Fruit fly (Drosophila melanogaster): ENCODE results near the gene Sema1a.

The Sema1a gene

dm6 chr2L:8699895-8700314, 158.0 kb downstream of the Sema1a start (continued):
- TF ChIP-seq cg (GFP tag; optimal IDR thresholded peaks at IDR 0.05) (peak; percentile 43), CG11723 (GFP tag; optimal IDR thresholded peaks at IDR 0.05) (peak; percentile 26), fd102C (GFP tag; optimal IDR thresholded peaks at IDR 0.05) (no peak), CG10209 (GFP tag; optimal IDR thresholded peaks at IDR 0.05) (peak; percentile 58), CG13894 (tag; optimal IDR thresholded peaks at IDR 0.05) (peak; percentile 91), wdn (GFP tag; IDR thresholded peaks at IDR 0.05) (no peak), CG9215 (GFP tag; IDR thresholded peaks at IDR 0.05) (no peak), Ada2b (GFP tag; IDR thresholded peaks at IDR 0.05) (no peak), CG11504 (tag; optimal IDR thresholded peaks at IDR 0.05) (peak; percentile 47), CG4617 (GFP tag; optimal IDR thresholded peaks at IDR 0.05; ENCODE audit: borderline replicate concordance) (no peak), Dll (GFP tag; IDR thresholded peaks at IDR 0.05; ENCODE audit: partially characterized antibody) (no peak), Chrac-16 (GFP tag; optimal IDR thresholded peaks at IDR 0.05) (no peak), sna (GFP tag; IDR thresholded peaks at IDR 0.05; ENCODE audit: partially characterized antibody) (no peak), phol (tag; optimal IDR thresholded peaks at IDR 0.05) (no peak), BtbVII (GFP tag; optimal IDR thresholded peaks at IDR 0.05) (peak; percentile 68), CrebB (tag; optimal IDR thresholded peaks at IDR 0.05) (peak; percentile 81), Xrp1 (GFP tag; IDR thresholded peaks at IDR 0.05) (0 out of 2 replicates have a peak, but pooled peaks have one; percentile 28), Doc2 (GFP tag; IDR thresholded peaks at IDR 0.05) (no peak), Hr51 (GFP tag; optimal IDR thresholded peaks at IDR 0.05) (peak in 1 of 2 experiments; percentile 38), Sry-β (GFP tag; optimal IDR thresholded peaks at IDR 0.05) (peak; percentile 10), CG13287 (GFP tag; IDR thresholded peaks at IDR 0.05; ENCODE audit: partially characterized antibody) (no peak), CG1832 (GFP tag; optimal IDR thresholded peaks at IDR 0.05) (no peak), CG15073 (GFP tag; optimal IDR thresholded peaks at IDR 0.05) (no peak), H15 (GFP tag; IDR thresholded peaks at IDR 0.05) (no peak), maf-S (GFP tag; optimal IDR thresholded peaks at IDR 0.05) (no peak), Doc3 (GFP tag; IDR thresholded peaks at IDR 0.05; ENCODE audit: partially characterized antibody) (no peak), bab2 (GFP tag; optimal IDR thresholded peaks at IDR 0.05) (peak; percentile 19), CG2712 (tag; optimal IDR thresholded peaks at IDR 0.05) (peak; percentile 1), CG1024 (GFP tag; IDR thresholded peaks at IDR 0.05) (no peak), esg (GFP tag; conservative IDR thresholded peaks at IDR 0.05) (no peak), CG1792 (GFP tag; optimal IDR thresholded peaks at IDR 0.05) (no peak), Jarid2 (GFP tag; optimal IDR thresholded peaks at IDR 0.05) (no peak), CG5245 (GFP tag; optimal IDR thresholded peaks at IDR 0.05) (no peak), pho (GFP tag; optimal IDR thresholded peaks at IDR 0.05) (no peak), CG6683 (GFP tag; optimal IDR thresholded peaks at IDR 0.05) (peak; percentile 16), fu2 (GFP tag; optimal IDR thresholded peaks at IDR 0.05) (no peak), wek (GFP tag; optimal IDR thresholded peaks at IDR 0.05) (peak; percentile 68), Med (GFP tag) (peak; percentile 91), gsb-n (tag; optimal IDR thresholded peaks at IDR 0.05) (peak; percentile 72), CG4360 (GFP tag; IDR thresholded peaks at IDR 0.05) (no peak), Hand (GFP tag; optimal IDR thresholded peaks at IDR 0.05) (peak; percentile 16), inv (GFP tag; IDR thresholded peaks at IDR 0.05; ENCODE audit: partially characterized antibody) (no peak), CG8290 (GFP tag; optimal IDR thresholded peaks at IDR 0.05) (no peak), CG8290 (tag; optimal IDR thresholded peaks at IDR 0.05) (peak in 1 of 2 experiments; percentile 40), CG3407 (GFP tag; optimal IDR thresholded peaks at IDR 0.05) (peak; percentile 72), CG1233 (GFP tag; optimal IDR thresholded peaks at IDR 0.05) (peak; percentile 24), CG10654 (GFP tag; optimal IDR thresholded peaks at IDR 0.05) (no peak), Gsc (GFP tag; IDR thresholded peaks at IDR 0.05) (no peak), aop (GFP tag; IDR thresholded peaks at IDR 0.05) (no peak), bsh (GFP tag; optimal IDR thresholded peaks at IDR 0.05) (peak in 1 of 2 experiments; percentile 60), ro (GFP tag; IDR thresholded peaks at IDR 0.05) (no peak)

All from whole organism, embryonic.